Fruit fly (Drosophila melanogaster): Measurements from ENCODE around the gene milt.

The milt gene

dm6 chr2L:7032517-7032951, 5.1 kb upstream of the milt start, which contains the start of the genes Rab30 and Caper (continued):
- TF ChIP-seq CG10565 (GFP tag; optimal IDR thresholded peaks at IDR 0.05) (no peak), CG18011 (GFP tag; optimal IDR thresholded peaks at IDR 0.05) (peak; percentile 33), CG15514 (GFP tag; optimal IDR thresholded peaks at IDR 0.05) (peak; percentile 66), CG7839 (tag; optimal IDR thresholded peaks at IDR 0.05) (no peak), gcm (GFP tag; optimal IDR thresholded peaks at IDR 0.05) (peak; percentile 45), CG2678 (tag; optimal IDR thresholded peaks at IDR 0.05) (no peak), B-H2 (GFP tag; optimal IDR thresholded peaks at IDR 0.05) (peak; percentile 88), CG8924 (tag; optimal IDR thresholded peaks at IDR 0.05) (peak; percentile 55), ERR (GFP tag; optimal IDR thresholded peaks at IDR 0.05) (peak; percentile 71), slou (GFP tag; optimal IDR thresholded peaks at IDR 0.05) (no peak), toy (GFP tag; IDR thresholded peaks at IDR 0.05) (no peak), dm (GFP tag; optimal IDR thresholded peaks at IDR 0.05) (peak; percentile 90), CG3065 (GFP tag; optimal IDR thresholded peaks at IDR 0.05) (no peak), Nf-YA (GFP tag; IDR thresholded peaks at IDR 0.05) (no peak), CG4424 (GFP tag; optimal IDR thresholded peaks at IDR 0.05) (peak; percentile 45), tup (GFP tag; optimal IDR thresholded peaks at IDR 0.05) (no peak), cas (GFP tag; IDR thresholded peaks at IDR 0.05) (0 out of 2 replicates have a peak, but pooled peaks have one; percentile 33), ftz-f1 (GFP tag; optimal IDR thresholded peaks at IDR 0.05) (peak; percentile 1), Aef1 (GFP tag; IDR thresholded peaks at IDR 0.05) (peak; percentile 41; the same call in 2 of the 3 replicates), CG17186 (GFP tag; optimal IDR thresholded peaks at IDR 0.05) (no peak), Sry-δ (GFP tag; optimal IDR thresholded peaks at IDR 0.05) (peak; percentile 100), HLHmδ (GFP tag; optimal IDR thresholded peaks at IDR 0.05) (no peak), tna (GFP tag; IDR thresholded peaks at IDR 0.05; ENCODE audit: partially characterized antibody) (peak; percentile 96), crc (GFP tag; optimal IDR thresholded peaks at IDR 0.05) (no peak), CG17829 (tag; optimal IDR thresholded peaks at IDR 0.05) (peak; percentile 74), maf-S (GFP tag; optimal IDR thresholded peaks at IDR 0.05) (peak; percentile 69), CG2116 (GFP tag; optimal IDR thresholded peaks at IDR 0.05) (peak; percentile 99), CG10321 (GFP tag; IDR thresholded peaks at IDR 0.05) (no peak), CG7987 (GFP tag; optimal IDR thresholded peaks at IDR 0.05) (peak; percentile 52), CG14050 (GFP tag; IDR thresholded peaks at IDR 0.05) (peak; percentile 35; the same call in 2 of the 3 replicates), CG9817 (tag; optimal IDR thresholded peaks at IDR 0.05) (no peak), dimm (GFP tag; IDR thresholded peaks at IDR 0.05) (no peak), CG5180 (GFP tag; optimal IDR thresholded peaks at IDR 0.05) (no peak), CG9215 (GFP tag; IDR thresholded peaks at IDR 0.05) (no peak; the same call in 1 of the 2 replicates), CG6175 (GFP tag; IDR thresholded peaks at IDR 0.05) (no peak), Camta (GFP tag; optimal IDR thresholded peaks at IDR 0.05) (no peak), CG4328 (GFP tag; optimal IDR thresholded peaks at IDR 0.05) (no peak), Atf-2 (GFP tag; optimal IDR thresholded peaks at IDR 0.05) (no peak), mld (GFP tag; IDR thresholded peaks at IDR 0.05; ENCODE audit: partially characterized antibody) (peak; percentile 99), unc-4 (GFP tag; IDR thresholded peaks at IDR 0.05; ENCODE audit: partially characterized antibody) (peak; percentile 98), CG31365 (tag; optimal IDR thresholded peaks at IDR 0.05) (no peak), CG17361 (GFP tag; IDR thresholded peaks at IDR 0.05) (peak; percentile 49; the same call in 1 of the 3 replicates), Nf-YC (tag; optimal IDR thresholded peaks at IDR 0.05) (peak; percentile 68), fd96Cb (tag; optimal IDR thresholded peaks at IDR 0.05) (no peak), hth (optimal IDR thresholded peaks at IDR 0.05) (no peak), dpn (GFP tag; optimal IDR thresholded peaks at IDR 0.05) (peak; percentile 72 to 75), bigmax (GFP tag; optimal IDR thresholded peaks at IDR 0.05) (no peak), Mad (GFP tag; optimal IDR thresholded peaks at IDR 0.05) (peak; percentile 9), CG15073 (GFP tag; optimal IDR thresholded peaks at IDR 0.05) (no peak), tin (GFP tag; optimal IDR thresholded peaks at IDR 0.05) (peak; percentile 42), CG18476 (GFP tag; optimal IDR thresholded peaks at IDR 0.05) (no peak)
